Fruit fly (Drosophila melanogaster): ENCODE data around the gene CG17803.

DNA sequence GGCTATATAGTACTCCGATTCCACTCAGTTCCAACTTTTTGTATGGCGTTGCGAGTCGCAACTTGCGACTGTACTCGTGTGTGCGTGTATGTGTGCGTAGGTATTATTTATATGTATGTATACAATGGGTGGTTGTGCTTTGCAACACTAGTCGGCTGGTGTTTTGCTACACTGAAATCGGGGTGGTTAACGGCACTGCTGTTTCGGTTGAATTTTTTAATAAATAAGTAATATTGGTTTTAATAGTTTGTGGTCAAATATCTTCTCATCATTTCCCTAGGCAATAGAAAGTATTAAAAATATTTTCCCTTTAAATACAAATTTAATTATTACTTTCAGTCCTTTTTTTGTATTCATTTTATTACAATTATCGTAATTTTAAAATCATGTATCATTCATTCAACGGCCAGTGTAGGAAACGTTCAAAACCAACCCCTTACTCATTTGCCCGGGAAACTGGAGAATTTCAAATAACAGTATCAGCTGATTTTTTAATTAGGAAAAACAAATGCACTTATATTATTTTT lies 3.0 kb downstream of the CG17803 start, which contains the start of gene CG7379:
- 0 out of 2 replicates have a peak, but pooled peaks have one; percentile 39 for TF ChIP-seq CG32121 (GFP tag; IDR thresholded peaks at IDR 0.05)
- no peak for TF ChIP-seq D1 (tag; optimal IDR thresholded peaks at IDR 0.05)
- TF ChIP-seq CG34367 (tag; optimal IDR thresholded peaks at IDR 0.05): peak; percentile 52
- peak; percentile 26 for TF ChIP-seq CG9948 (tag; optimal IDR thresholded peaks at IDR 0.05)
- TF ChIP-seq Pif1A (GFP tag; optimal IDR thresholded peaks at IDR 0.05): no peak
- peak; percentile 77 for TF ChIP-seq CG4496 (GFP tag; IDR thresholded peaks at IDR 0.05)
- TF ChIP-seq CG12605 (GFP tag; IDR thresholded peaks at IDR 0.05): no peak
- TF ChIP-seq CG10348 (GFP tag; IDR thresholded peaks at IDR 0.05): no peak
- no peak for TF ChIP-seq CG13204 (GFP tag; optimal IDR thresholded peaks at IDR 0.05)

Data from whole organism, pupa.